Worm (Caenorhabditis elegans) whole organism, young adult: ENCODE data around the gene nhr-230.

Experiments used
- F57C9.4 ChIP-seq: sonication (generic microtip); optimal IDR thresholded peaks from 2 replicates; lab custom pipeline; 2017; ENCODE audit warnings: mild to moderate bottlenecking, missing genetic modification characterization, missing compliant biosample characterization
- K12H6.12 ChIP-seq: fragments of 200-800 bp; sonication (Bioruptor generic); optimal IDR thresholded peaks from 2 replicates; lab custom pipeline; 2018; ENCODE audit warnings: mild to moderate bottlenecking, missing genetic modification characterization, missing compliant biosample characterization
- T26A5.8 ChIP-seq: sonication (generic microtip); optimal IDR thresholded peaks from 2 replicates; lab custom pipeline; 2016; ENCODE audit warnings: missing genetic modification characterization, missing compliant biosample characterization
- Y56A3A.18 ChIP-seq: fragments of 200-800 bp; sonication (Bioruptor generic); IDR thresholded peaks from 2 replicates; pipeline ENCODE4 v1.3.6; 2022; ENCODE audit warnings: missing genetic modification reagents, missing genetic modification characterization, missing compliant biosample characterization
- ceh-100 ChIP-seq: fragments of 200-800 bp; sonication (Bioruptor generic); IDR thresholded peaks from 2 replicates; pipeline ENCODE4 v1.3.6; 2022; ENCODE audit warnings: missing genetic modification reagents, missing genetic modification characterization, missing compliant biosample characterization
- dox-1 ChIP-seq: fragments of 200-800 bp; sonication (Bioruptor generic); IDR thresholded peaks from 2 replicates; pipeline ENCODE4 v1.3.6; 2022; ENCODE audit warnings: missing genetic modification reagents, missing genetic modification characterization, missing compliant biosample characterization
- efl-1 ChIP-seq: fragments of 150-350 bp; optimal IDR thresholded peaks from 2 replicates; lab custom pipeline; 2014; ENCODE audit warnings: missing biosample characterization, missing genetic modification reagents, missing genetic modification characterization
- him-1 ChIP-seq: sonication (generic microtip); optimal IDR thresholded peaks from 2 replicates; lab custom pipeline; 2016; ENCODE audit warnings: missing genotype, missing genetic modification reagents, missing genetic modification characterization, missing compliant biosample characterization
- lin-54 ChIP-seq: fragments of 200-800 bp; sonication (Bioruptor generic); optimal IDR thresholded peaks from 2 replicates; lab custom pipeline; 2018; ENCODE audit warnings: mild to moderate bottlenecking, missing genetic modification characterization, missing compliant biosample characterization
- sea-2 ChIP-seq: fragments of 200-800 bp; sonication (Bioruptor generic); IDR thresholded peaks from 2 replicates; pipeline ENCODE4 v1.3.6; 2022; ENCODE audit warnings: missing genetic modification characterization, missing compliant biosample characterization
- unc-130 ChIP-seq: sonication (generic microtip); optimal IDR thresholded peaks from 2 replicates; lab custom pipeline; 2016; ENCODE audit warnings: missing genetic modification reagents, missing genetic modification characterization, missing compliant biosample characterization
- ztf-22 ChIP-seq: fragments of 200-800 bp; sonication (Bioruptor generic); optimal IDR thresholded peaks from 2 replicates; lab custom pipeline; 2018; ENCODE audit warnings: mild to moderate bottlenecking, missing genetic modification characterization, moderate library complexity, missing compliant biosample characterization
- ztf-25 ChIP-seq: fragments of 200-800 bp; sonication (Bioruptor generic); IDR thresholded peaks from 2 replicates; pipeline ENCODE4 v1.3.6; 2022; ENCODE audit warnings: missing genetic modification reagents, missing genetic modification characterization, missing compliant biosample characterization

DNA sequence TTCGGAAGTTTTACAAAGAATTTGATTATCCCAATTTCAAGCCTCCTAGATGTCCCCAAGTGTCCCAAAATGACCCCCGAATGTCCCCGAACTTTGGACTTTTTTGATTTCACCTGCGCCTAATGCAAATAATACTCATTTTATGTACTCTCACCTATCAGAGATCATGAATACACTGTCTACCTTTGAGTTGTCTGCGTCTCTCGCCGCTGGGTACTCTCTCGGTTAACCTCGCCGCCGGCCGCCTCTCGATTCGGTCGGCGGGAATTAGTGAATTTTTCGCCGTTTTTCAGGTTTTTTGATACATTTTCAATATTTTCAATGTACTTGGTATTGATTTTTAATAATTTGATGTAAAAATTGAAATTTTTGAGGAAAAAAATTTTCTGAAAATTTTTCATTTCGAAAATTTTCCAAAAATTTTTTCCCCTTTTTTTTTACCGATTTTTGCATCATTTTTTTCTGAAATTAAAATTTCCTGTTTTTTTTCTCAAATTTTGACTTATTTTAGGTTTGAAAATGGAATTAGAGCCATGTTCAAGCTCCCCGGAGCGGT is 7.7 kb upstream of the nhr-230 start, which contains the start of gene nhr-65:
- TF ChIP-seq unc-130 (no peak), F57C9.4 (tag; lab: Kevin White, UChicago) (no peak), T26A5.8 (no peak), ztf-25 (no peak), dox-1 (GFP tag; lab: Robert Waterston, UW) (0 out of 2 replicates have a peak, but pooled peaks have one; percentile 30), K12H6.12 (tag; lab: Kevin White, UChicago) (no peak), him-1 (tag; lab: Kevin White, UChicago) (no peak), lin-54 (GFP tag; lab: Kevin White, UChicago) (no peak), ceh-100 (no peak), efl-1 (GFP tag; lab: Kevin White, UChicago) (no peak), ztf-22 (no peak), Y56A3A.18 (GFP tag; lab: Robert Waterston, UW) (no peak), sea-2 (GFP tag; lab: Robert Waterston, UW) (no peak)
